Fruit fly (Drosophila melanogaster) whole organism, embryonic: Measurements from ENCODE around the gene Bug22.

Experiments used
- BtbVII ChIP-seq: fragments of 200-800 bp; sonication (Bioruptor generic); optimal IDR thresholded peaks from 3 replicates; lab custom pipeline; 2017; ENCODE audit warnings: missing biosample characterization, mild to moderate bottlenecking, missing genetic modification characterization
- CG10267 ChIP-seq: fragments of 200-800 bp; sonication (Bioruptor generic); optimal IDR thresholded peaks from 2 replicates; lab custom pipeline; 2018; ENCODE audit warnings: missing biosample characterization, mild to moderate bottlenecking, missing genetic modification characterization, moderate library complexity
- CG10366 ChIP-seq: fragments of 200-800 bp; sonication (Bioruptor generic); IDR thresholded peaks from 2 replicates; pipeline ENCODE4 v1.3.6; 2022; ENCODE audit warnings: missing biosample characterization, missing genetic modification characterization
- CG10979 ChIP-seq: fragments of 200-800 bp; sonication (Bioruptor generic); optimal IDR thresholded peaks from 2 replicates; lab custom pipeline; 2018; ENCODE audit warnings: missing biosample characterization, mild to moderate bottlenecking, missing genetic modification characterization, moderate library complexity
- CG11695 ChIP-seq: fragments of 200-800 bp; sonication (Bioruptor generic); IDR thresholded peaks from 3 replicates; pipeline ENCODE4 v1.3.6; 2022; ENCODE audit warnings: missing biosample characterization, missing genetic modification characterization
- CG13775 ChIP-seq: fragments of 200-800 bp; sonication (Bioruptor generic); optimal IDR thresholded peaks from 3 replicates; lab custom pipeline; 2017; ENCODE audit warnings: missing biosample characterization, mild to moderate bottlenecking, missing genetic modification characterization
- CG13894 ChIP-seq: fragments of 200-800 bp; sonication (Bioruptor generic); optimal IDR thresholded peaks from 3 replicates; lab custom pipeline; 2018; ENCODE audit warnings: missing biosample characterization, mild to moderate bottlenecking, missing genetic modification characterization, moderate library complexity
- CG14965 ChIP-seq: fragments of 200-800 bp; sonication (Bioruptor generic); optimal IDR thresholded peaks from 2 replicates; lab custom pipeline; 2016; ENCODE audit warnings: missing biosample characterization, missing genetic modification characterization, borderline replicate concordance
- CG15073 ChIP-seq: fragments of 200-800 bp; sonication (Bioruptor generic); optimal IDR thresholded peaks from 2 replicates; lab custom pipeline; 2016; ENCODE audit warnings: missing biosample characterization, missing genetic modification characterization
- CG15269 ChIP-seq: fragments of 200-800 bp; sonication (Bioruptor generic); optimal IDR thresholded peaks from 2 replicates; lab custom pipeline; 2018; ENCODE audit warnings: missing biosample characterization, mild to moderate bottlenecking, missing genetic modification characterization, moderate library complexity
- CG15479 ChIP-seq: fragments of 200-800 bp; sonication (Bioruptor generic); optimal IDR thresholded peaks from 3 replicates; lab custom pipeline; 2019; ENCODE audit warnings: missing biosample characterization, mild to moderate bottlenecking, missing genetic modification characterization, moderate library complexity
- CG30020 ChIP-seq: fragments of 200-800 bp; optimal IDR thresholded peaks from 2 replicates; lab custom pipeline; 2019; ENCODE audit warnings: missing biosample characterization, mild to moderate bottlenecking, missing genetic modification characterization, moderate library complexity
- CG31441 ChIP-seq: fragments of 200-800 bp; sonication (Bioruptor generic); IDR thresholded peaks from 2 replicates; pipeline ENCODE4 v1.3.6; 2022; ENCODE audit warnings: missing biosample characterization, missing genetic modification characterization
- CG33213 ChIP-seq: fragments of 200-800 bp; sonication (Bioruptor generic); optimal IDR thresholded peaks from 3 replicates; lab custom pipeline; 2016; ENCODE audit warnings: missing biosample characterization, missing genetic modification characterization
- CG4730 ChIP-seq: fragments of 200-800 bp; sonication (Bioruptor generic); IDR thresholded peaks from 2 replicates; pipeline ENCODE4 v1.3.6; 2022; ENCODE audit warnings: missing biosample characterization, missing genetic modification characterization
- CG8388 ChIP-seq: fragments of 200-800 bp; sonication (Bioruptor generic); optimal IDR thresholded peaks from 2 replicates; lab custom pipeline; 2019; ENCODE audit warnings: missing biosample characterization, mild to moderate bottlenecking, missing genetic modification characterization, moderate library complexity
- CG8944 ChIP-seq: fragments of 200-800 bp; sonication (Bioruptor generic); optimal IDR thresholded peaks from 3 replicates; lab custom pipeline; 2016; ENCODE audit warnings: missing biosample characterization, missing genetic modification characterization
- CG9727 ChIP-seq: fragments of 200-800 bp; sonication (Bioruptor generic); optimal IDR thresholded peaks from 3 replicates; lab custom pipeline; 2017; ENCODE audit warnings: missing biosample characterization, mild to moderate bottlenecking, missing genetic modification characterization
- D19B ChIP-seq: fragments of 200-800 bp; sonication (Bioruptor generic); optimal IDR thresholded peaks from 2 replicates; lab custom pipeline; 2017; ENCODE audit warnings: missing biosample characterization, mild to moderate bottlenecking, missing genetic modification characterization
- Dek ChIP-seq: fragments of 200-800 bp; sonication (Bioruptor generic); optimal IDR thresholded peaks from 3 replicates; lab custom pipeline; 2019; ENCODE audit warnings: missing biosample characterization, mild to moderate bottlenecking, missing genetic modification characterization, moderate library complexity
- Dref ChIP-seq: fragments of 200-800 bp; sonication (Bioruptor generic); IDR thresholded peaks from 2 replicates; pipeline ENCODE4 v1.3.6; 2022; ENCODE audit warnings: missing biosample characterization, missing genetic modification characterization
- Ets65A ChIP-seq: fragments of 200-800 bp; sonication (Bioruptor generic); peaks from one replicate; lab custom pipeline; 2016; ENCODE audit warnings: missing biosample characterization, missing genetic modification characterization
- HLH3B ChIP-seq: fragments of 200-800 bp; sonication (Bioruptor generic); IDR thresholded peaks from 2 replicates; pipeline ENCODE4 v1.3.6; 2022; ENCODE audit warnings: missing biosample characterization, missing genetic modification characterization
- Lpt ChIP-seq: fragments of >200 bp; optimal IDR thresholded peaks from 2 replicates; lab custom pipeline; 2018; ENCODE audit warnings: missing biosample characterization, missing genetic modification characterization
- Max ChIP-seq: fragments of 200-800 bp; sonication (Bioruptor generic); optimal IDR thresholded peaks from 2 replicates; lab custom pipeline; 2016; ENCODE audit warnings: missing biosample characterization, mild to moderate bottlenecking, missing genetic modification characterization
- Oli ChIP-seq: fragments of 200-800 bp; sonication (Bioruptor generic); optimal IDR thresholded peaks from 2 replicates; lab custom pipeline; 2018; ENCODE audit warnings: missing biosample characterization, mild to moderate bottlenecking, missing genetic modification characterization, moderate library complexity
- Rfx ChIP-seq: fragments of 200-800 bp; sonication (Bioruptor generic); IDR thresholded peaks from 2 replicates; pipeline ENCODE4 v1.3.6; 2022; ENCODE audit warnings: missing biosample characterization, missing genetic modification characterization
- Scr ChIP-seq: fragments of 200-800 bp; sonication (Bioruptor generic); IDR thresholded peaks from 2 replicates; pipeline ENCODE4 v1.3.6; 2022; ENCODE audit warnings: missing biosample characterization, missing genetic modification characterization; ENCODE audit not compliant: partially characterized antibody
- Sox102F ChIP-seq: fragments of 200-800 bp; sonication (Bioruptor generic); optimal IDR thresholded peaks from 2 replicates; lab custom pipeline; 2018; ENCODE audit warnings: missing biosample characterization, mild to moderate bottlenecking, missing genetic modification characterization, moderate library complexity
- Taf1 ChIP-seq: fragments of 200-800 bp; sonication (Bioruptor generic); IDR thresholded peaks from 2 replicates; pipeline ENCODE4 v1.3.6; 2022; ENCODE audit warnings: missing biosample characterization, missing genetic modification characterization
- Trl ChIP-seq, 3 experiments: fragments of >200 bp in 2 of 3; fragments of 200-800 bp in 1 of 3; sonication (Bioruptor generic) in 1 of 3; optimal IDR thresholded peaks; 2 replicates in 1 of 3; 3 replicates in 2 of 3; lab custom pipeline; 2016 to 2017; ENCODE audit warnings: missing biosample characterization in 1 of 3, missing genetic modification characterization in 1 of 3
- croc ChIP-seq: fragments of 200-800 bp; sonication (Bioruptor generic); conservative IDR thresholded peaks from 3 replicates; pipeline ENCODE4 v1.3.6; 2022; ENCODE audit warnings: missing biosample characterization, missing genetic modification characterization
- ewg ChIP-seq: fragments of 200-800 bp; sonication (Bioruptor generic); optimal IDR thresholded peaks from 3 replicates; lab custom pipeline; 2017; ENCODE audit warnings: mild to moderate bottlenecking, missing biosample characterization, missing genetic modification reagents, missing genetic modification characterization
- exex ChIP-seq: fragments of 200-800 bp; sonication (Bioruptor generic); optimal IDR thresholded peaks from 4 replicates; lab custom pipeline; 2018; ENCODE audit warnings: missing biosample characterization, mild to moderate bottlenecking, missing genetic modification characterization, moderate library complexity
- fu2 ChIP-seq: fragments of 200-800 bp; sonication (Bioruptor generic); optimal IDR thresholded peaks from 2 replicates; lab custom pipeline; 2016; ENCODE audit warnings: missing biosample characterization, missing genetic modification characterization
- gce ChIP-seq: fragments of 200-800 bp; sonication (Bioruptor generic); IDR thresholded peaks from 3 replicates; pipeline ENCODE4 v1.3.6; 2022; ENCODE audit warnings: missing biosample characterization, missing genetic modification characterization
- gem ChIP-seq: fragments of 200-800 bp; sonication (Bioruptor generic); optimal IDR thresholded peaks from 2 replicates; lab custom pipeline; 2019; ENCODE audit warnings: missing biosample characterization, mild to moderate bottlenecking, missing genetic modification characterization, moderate library complexity
- hb ChIP-seq: fragments of 200-800 bp; sonication (Bioruptor generic); IDR thresholded peaks from 3 replicates; pipeline ENCODE4 v1.3.6; 2022; ENCODE audit warnings: missing biosample characterization, missing genetic modification characterization; ENCODE audit not compliant: partially characterized antibody
- hbn ChIP-seq: fragments of 200-800 bp; sonication (Bioruptor generic); IDR thresholded peaks from 2 replicates; pipeline ENCODE4 v1.3.6; 2022; ENCODE audit warnings: missing biosample characterization, missing genetic modification characterization; ENCODE audit not compliant: partially characterized antibody
- mld ChIP-seq: fragments of 200-800 bp; sonication (Bioruptor generic); IDR thresholded peaks from 3 replicates; pipeline ENCODE4 v1.3.6; 2022; ENCODE audit warnings: missing biosample characterization, missing genetic modification characterization; ENCODE audit not compliant: partially characterized antibody
- nerfin-1 ChIP-seq: fragments of 200-800 bp; sonication (Bioruptor generic); optimal IDR thresholded peaks from 3 replicates; lab custom pipeline; 2019; ENCODE audit warnings: missing biosample characterization, mild to moderate bottlenecking, missing genetic modification characterization, moderate library complexity
- nmo ChIP-seq: fragments of 200-800 bp; sonication (Bioruptor generic); optimal IDR thresholded peaks from 2 replicates; lab custom pipeline; 2018; ENCODE audit warnings: missing biosample characterization, mild to moderate bottlenecking, missing genetic modification characterization, moderate library complexity
- peb ChIP-seq: fragments of 200-800 bp; sonication (Bioruptor generic); IDR thresholded peaks from 2 replicates; pipeline ENCODE4 v1.3.6; 2022; ENCODE audit warnings: missing biosample characterization, missing genetic modification characterization
- pzg ChIP-seq: fragments of 200-800 bp; sonication (Bioruptor generic); optimal IDR thresholded peaks from 3 replicates; lab custom pipeline; 2018; ENCODE audit warnings: missing biosample characterization, mild to moderate bottlenecking, missing genetic modification characterization, moderate library complexity
- slou ChIP-seq: fragments of 200-800 bp; sonication (Bioruptor generic); optimal IDR thresholded peaks from 3 replicates; lab custom pipeline; 2016; ENCODE audit warnings: missing biosample characterization, missing genetic modification characterization
- sob ChIP-seq: fragments of 200-800 bp; sonication (Bioruptor generic); IDR thresholded peaks from 2 replicates; pipeline ENCODE4 v1.3.6; 2022; ENCODE audit warnings: missing biosample characterization, missing genetic modification characterization
- sug ChIP-seq: fragments of 200-800 bp; optimal IDR thresholded peaks from 2 replicates; lab custom pipeline; 2019; ENCODE audit warnings: missing biosample characterization, mild to moderate bottlenecking, missing genetic modification characterization, moderate library complexity
- trem ChIP-seq: fragments of 200-800 bp; optimal IDR thresholded peaks from 3 replicates; lab custom pipeline; 2019; ENCODE audit warnings: missing biosample characterization, mild to moderate bottlenecking, missing genetic modification characterization, moderate library complexity

The Bug22 gene

dm6 chr2L:10442048-10442790 lies 11.5 kb upstream of the Bug22 start, which contains the start of gene loh (continued):
- TF ChIP-seq CG10979 (tag; lab: Kevin White, UChicago) (peak; percentile 76), CG10366 (GFP tag; lab: Robert Waterston, UW) (0 out of 2 replicates have a peak, but pooled peaks have one; percentile 8), fu2 (GFP tag; lab: Kevin White, UChicago) (no peak), sob (GFP tag; lab: Robert Waterston, UW) (0 out of 2 replicates have a peak, but pooled peaks have one; percentile 5), CG15269 (peak; percentile 43), Scr (GFP tag; lab: Robert Waterston, UW) (no peak), hb (no peak), CG9727 (GFP tag; lab: Kevin White, UChicago) (peak; percentile 68), CG33213 (GFP tag; lab: Kevin White, UChicago) (no peak), CG30020 (tag; lab: Kevin White, UChicago) (peak; percentile 38), Trl (optimal IDR thresholded peaks at IDR 0.05; lab: Kevin White, UChicago) (no peak), Trl (GFP tag; optimal IDR thresholded peaks at IDR 0.05; lab: Kevin White, UChicago) (no peak), pzg (no peak), Ets65A (GFP tag; lab: Kevin White, UChicago) (peak; percentile 0), slou (GFP tag; lab: Kevin White, UChicago) (no peak), ewg (GFP tag; lab: Kevin White, UChicago) (peak; percentile 50), CG13775 (peak; percentile 32), croc (GFP tag; lab: Robert Waterston, UW) (peak; percentile 33; the same call in 2 of the 3 replicates), CG8388 (GFP tag; lab: Kevin White, UChicago) (peak; percentile 51), CG15479 (GFP tag; lab: Kevin White, UChicago) (no peak), HLH3B (GFP tag; lab: Robert Waterston, UW) (0 out of 2 replicates have a peak, but pooled peaks have one; percentile 45), exex (tag; lab: Kevin White, UChicago) (no peak), CG11695 (GFP tag; lab: Robert Waterston, UW) (peak; percentile 49; the same call in 1 of the 3 replicates), BtbVII (GFP tag; lab: Kevin White, UChicago) (peak; percentile 46), Dek (tag; lab: Kevin White, UChicago) (no peak), sug (peak; percentile 48), mld (GFP tag; lab: Robert Waterston, UW) (no peak), peb (GFP tag; lab: Robert Waterston, UW) (0 out of 2 replicates have a peak, but pooled peaks have one; percentile 23), Rfx (GFP tag; lab: Robert Waterston, UW) (no peak; the same call in 1 of the 2 replicates), nerfin-1 (no peak), CG31441 (GFP tag; lab: Robert Waterston, UW) (peak; percentile 79), Lpt (GFP tag; lab: Kevin White, UChicago) (no peak), D19B (peak; percentile 36), Dref (GFP tag; lab: Robert Waterston, UW) (no peak), Max (GFP tag; lab: Kevin White, UChicago) (peak; percentile 45), Oli (peak; percentile 74), CG8944 (GFP tag; lab: Kevin White, UChicago) (no peak), trem (tag; lab: Kevin White, UChicago) (peak; percentile 24), CG14965 (no peak), Sox102F (GFP tag; lab: Kevin White, UChicago) (no peak), CG15073 (GFP tag; lab: Kevin White, UChicago) (no peak), hbn (GFP tag; lab: Robert Waterston, UW) (no peak), CG10267 (tag; lab: Kevin White, UChicago) (peak; percentile 64), gce (GFP tag; lab: Robert Waterston, UW) (no peak), CG13894 (tag; lab: Kevin White, UChicago) (no peak), CG4730 (GFP tag; lab: Robert Waterston, UW) (no peak), gem (tag; lab: Kevin White, UChicago) (peak; percentile 79), Taf1 (0 out of 2 replicates have a peak, but pooled peaks have one; percentile 26), nmo (peak; percentile 81)
